Fruit fly (Drosophila melanogaster): ENCODE data around the gene rin.
A peak's percentile ranks its signal among the peaks of the same experiment; 100 is the strongest.

The rin gene

dm6 chr3R:13676137-13677086, 29.6 kb downstream of the rin start, which contains the start of the genes Lkb1 and CG9588:
Gene Lkb1 (plus strand): TSS chr3R:13676549.
Gene CG9588 (minus strand): TSS chr3R:13676681.
- peak; percentile 40 for TF ChIP-seq Ets96B (tag; optimal IDR thresholded peaks at IDR 0.05)
- peak; percentile 41 for TF ChIP-seq CG6808 (GFP tag; optimal IDR thresholded peaks at IDR 0.05)
- no peak for TF ChIP-seq CG10631 (GFP tag; optimal IDR thresholded peaks at IDR 0.05)
- no peak for TF ChIP-seq Eip93F (GFP tag; optimal IDR thresholded peaks at IDR 0.05)
- TF ChIP-seq CG3919 (GFP tag; optimal IDR thresholded peaks at IDR 0.05): peak; percentile 82
- peak; percentile 55 for TF ChIP-seq fd59A (GFP tag; optimal IDR thresholded peaks at IDR 0.05)
- peak; percentile 10 for TF ChIP-seq CG6276 (GFP tag; optimal IDR thresholded peaks at IDR 0.05)
- peak; percentile 77 for TF ChIP-seq cyc (GFP tag; optimal IDR thresholded peaks at IDR 0.05)
- TF ChIP-seq svp (GFP tag): peak; percentile 84
- peak; percentile 78 for TF ChIP-seq Sox14 (GFP tag; optimal IDR thresholded peaks at IDR 0.05)
- no peak for TF ChIP-seq dsx (GFP tag; optimal IDR thresholded peaks at IDR 0.05; ENCODE audit: poor library complexity, severe bottlenecking)
- TF ChIP-seq net (GFP tag; optimal IDR thresholded peaks at IDR 0.05): peak; percentile 69
- peak; percentile 63 for TF ChIP-seq Ets21C (GFP tag; optimal IDR thresholded peaks at IDR 0.05)
- TF ChIP-seq CG6854 (GFP tag; optimal IDR thresholded peaks at IDR 0.05): peak; percentile 6
- TF ChIP-seq CG10669 (GFP tag; optimal IDR thresholded peaks at IDR 0.05): peak; percentile 73
- TF ChIP-seq CG3032 (tag; optimal IDR thresholded peaks at IDR 0.05): peak; percentile 59
- TF ChIP-seq CG11762 (GFP tag; optimal IDR thresholded peaks at IDR 0.05; ENCODE audit: insufficient read depth): peak; percentile 19
- peak; percentile 88 for TF ChIP-seq Hr4 (GFP tag; optimal IDR thresholded peaks at IDR 0.05)
- peak; percentile 61 for TF ChIP-seq CG34406 (GFP tag; optimal IDR thresholded peaks at IDR 0.05)
- TF ChIP-seq fd85E (GFP tag; optimal IDR thresholded peaks at IDR 0.05): no peak
- TF ChIP-seq CG11294 (GFP tag; IDR thresholded peaks at IDR 0.05): peak; percentile 79
- peak; percentile 83 for TF ChIP-seq esn (GFP tag; optimal IDR thresholded peaks at IDR 0.05)
- no peak for TF ChIP-seq vri (GFP tag; optimal IDR thresholded peaks at IDR 0.05)
- TF ChIP-seq achi (GFP tag; optimal IDR thresholded peaks at IDR 0.05): peak; percentile 74
- TF ChIP-seq CG1621 (tag; optimal IDR thresholded peaks at IDR 0.05): peak; percentile 85
- peak; percentile 85 for TF ChIP-seq CG31627 (GFP tag; optimal IDR thresholded peaks at IDR 0.05)
- no peak for TF ChIP-seq CG9139 (GFP tag; optimal IDR thresholded peaks at IDR 0.05)
- TF ChIP-seq CG32006 (GFP tag; optimal IDR thresholded peaks at IDR 0.05): peak; percentile 81
- no peak for TF ChIP-seq OdsH (GFP tag; optimal IDR thresholded peaks at IDR 0.05)
- TF ChIP-seq CG11902 (GFP tag; optimal IDR thresholded peaks at IDR 0.05): peak; percentile 62
- TF ChIP-seq topi (GFP tag; optimal IDR thresholded peaks at IDR 0.05): peak; percentile 78
- no peak for TF ChIP-seq fkh (GFP tag; optimal IDR thresholded peaks at IDR 0.05)
- peak; percentile 79 for TF ChIP-seq pdm3 (GFP tag; optimal IDR thresholded peaks at IDR 0.05)
- peak; percentile 62 for TF ChIP-seq Sox15 (GFP tag; optimal IDR thresholded peaks at IDR 0.05)
- TF ChIP-seq CG7368 (GFP tag; optimal IDR thresholded peaks at IDR 0.05): peak; percentile 76
- TF ChIP-seq acj6 (GFP tag; optimal IDR thresholded peaks at IDR 0.05): peak; percentile 69
- no peak for TF ChIP-seq CG16779 (tag; optimal IDR thresholded peaks at IDR 0.05)
- peak; percentile 19 to 51 for TF ChIP-seq ss (GFP tag; optimal IDR thresholded peaks at IDR 0.05)
- peak; percentile 88 for TF ChIP-seq Eip78C (GFP tag)
- peak; percentile 92 for TF ChIP-seq CG6163 (GFP tag; IDR thresholded peaks at IDR 0.05)
- peak; percentile 79 for TF ChIP-seq lz (GFP tag; optimal IDR thresholded peaks at IDR 0.05)
- TF ChIP-seq Lpt (GFP tag; optimal IDR thresholded peaks at IDR 0.05): peak; percentile 30
- TF ChIP-seq CG4318 (GFP tag; optimal IDR thresholded peaks at IDR 0.05): no peak
- TF ChIP-seq spab (GFP tag; optimal IDR thresholded peaks at IDR 0.05): peak; percentile 60
- peak; percentile 85 for TF ChIP-seq Hr39 (GFP tag; optimal IDR thresholded peaks at IDR 0.05)
- peak; percentile 61 for TF ChIP-seq CG8632 (GFP tag; optimal IDR thresholded peaks at IDR 0.05)
- TF ChIP-seq dac (GFP tag; optimal IDR thresholded peaks at IDR 0.05): peak; percentile 63
- TF ChIP-seq Met (GFP tag; optimal IDR thresholded peaks at IDR 0.05): no peak
- peak; percentile 71 for TF ChIP-seq Sox102F (GFP tag; optimal IDR thresholded peaks at IDR 0.05)
- peak; percentile 92 for TF ChIP-seq eg (GFP tag; IDR thresholded peaks at IDR 0.05)

Measured in whole organism, prepupa.